Worm (Caenorhabditis elegans) whole organism, early embryonic: ENCODE measurements around the gene ZK632.4.

Source experiments
- aly-1 ChIP-seq: sonication (generic microtip); optimal IDR thresholded peaks from 2 replicates; lab custom pipeline; 2016; ENCODE audit warnings: missing genetic modification characterization, missing compliant biosample characterization
- ama-1 ChIP-seq: fragments of 150-350 bp; optimal IDR thresholded peaks from 2 replicates; lab custom pipeline; 2014
- flt-1 ChIP-seq: fragments of 200-800 bp; sonication (Bioruptor generic); IDR thresholded peaks from 2 replicates; pipeline ENCODE4 v1.3.6; 2022; ENCODE audit warnings: missing genetic modification characterization, missing compliant biosample characterization
- hmg-4 ChIP-seq: fragments of 200-800 bp; sonication (Bioruptor generic); optimal IDR thresholded peaks from 2 replicates; lab custom pipeline; 2018; ENCODE audit warnings: mild to moderate bottlenecking, missing genetic modification characterization, missing compliant biosample characterization
- tra-4 ChIP-seq: sonication (generic microtip); optimal IDR thresholded peaks from 2 replicates; lab custom pipeline; 2017; ENCODE audit warnings: missing genetic modification characterization, missing compliant biosample characterization

ce11 chrIII:9823748-9824147 is 16.5 kb upstream of the ZK632.4 start:
- TF ChIP-seq aly-1 (tag; lab: Kevin White, UChicago) (no peak), hmg-4 (GFP tag; lab: Kevin White, UChicago) (no peak), ama-1 (lab: Kevin White, UChicago) (no peak), flt-1 (GFP tag; lab: Robert Waterston, UW) (no peak), tra-4 (tag; lab: Kevin White, UChicago) (no peak)
